Worm (Caenorhabditis elegans) whole organism, L3 larva: ENCODE measurements around the gene F23F1.2.

Experiments
- ZK546.5 ChIP-seq: sonication (generic microtip); optimal IDR thresholded peaks from 2 replicates; lab custom pipeline; 2017; ENCODE audit warnings: missing biosample characterization, missing genetic modification characterization
- ama-1 ChIP-seq: fragments of 150-350 bp; optimal IDR thresholded peaks from 2 replicates; lab custom pipeline; 2018
- elt-2 ChIP-seq: sonication (generic microtip); optimal IDR thresholded peaks from 2 replicates; lab custom pipeline; 2016; ENCODE audit warnings: missing genetic modification reagents, mild to moderate bottlenecking, missing genetic modification characterization, missing compliant biosample characterization
- eor-1 ChIP-seq, 2 experiments: fragments of 150-350 bp; optimal IDR thresholded peaks; 2 replicates each; lab custom pipeline; 2014 to 2018; ENCODE audit warnings: missing biosample characterization in 2 of 2, missing genetic modification characterization in 2 of 2
- fos-1 ChIP-seq: fragments of 150-350 bp; optimal IDR thresholded peaks from 2 replicates; lab custom pipeline; 2014; ENCODE audit warnings: missing biosample characterization, missing genetic modification characterization
- lin-15B ChIP-seq: fragments of 150-350 bp; optimal IDR thresholded peaks from 2 replicates; lab custom pipeline; 2014; ENCODE audit warnings: missing biosample characterization, missing genetic modification characterization
- nhr-11 ChIP-seq: fragments of 150-350 bp; optimal IDR thresholded peaks from 2 replicates; lab custom pipeline; 2014; ENCODE audit warnings: missing biosample characterization, missing genetic modification characterization
- nhr-237 ChIP-seq: fragments of 150-350 bp; optimal IDR thresholded peaks from 2 replicates; lab custom pipeline; 2014; ENCODE audit warnings: missing biosample characterization, missing genetic modification characterization
- nhr-67 ChIP-seq: fragments of 150-350 bp; optimal IDR thresholded peaks from 2 replicates; lab custom pipeline; 2014; ENCODE audit warnings: missing biosample characterization, missing genetic modification characterization
- nhr-77 ChIP-seq: fragments of 150-350 bp; optimal IDR thresholded peaks from 2 replicates; lab custom pipeline; 2014; ENCODE audit warnings: missing biosample characterization, missing genetic modification characterization
- unc-62 ChIP-seq: fragments of 150-350 bp; sonication (generic microtip); optimal IDR thresholded peaks from 4 replicates; lab custom pipeline; 2014; ENCODE audit warnings: missing biosample characterization, missing genetic modification reagents, missing genetic modification characterization
- zag-1 ChIP-seq: fragments of 150-350 bp; optimal IDR thresholded peaks from 2 replicates; lab custom pipeline; 2014; ENCODE audit warnings: missing biosample characterization, missing genetic modification characterization

DNA sequence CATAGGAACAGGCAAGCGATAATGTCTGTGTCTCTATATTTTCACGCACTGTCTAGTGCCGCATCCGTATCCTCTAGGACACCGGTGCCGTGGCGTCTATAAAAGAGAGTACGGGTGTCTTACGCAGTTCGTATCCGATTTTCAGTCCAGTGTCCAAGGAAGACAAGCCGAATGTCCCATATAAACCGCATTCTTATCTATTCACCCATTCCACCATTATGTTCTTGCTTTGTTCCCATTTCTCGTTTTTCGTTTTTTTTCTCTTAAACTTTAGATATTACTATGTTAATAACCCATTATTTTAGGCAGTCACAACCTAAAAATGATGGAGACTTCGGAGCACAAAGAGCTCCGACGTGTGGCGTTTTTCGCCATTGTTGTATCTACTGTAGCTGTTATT, 11.0 kb upstream of the F23F1.2 start, which contains the start of gene sqt-2:
- TF ChIP-seq elt-2 (tag; lab: Kevin White, UChicago) (no peak), nhr-237 (tag; lab: Kevin White, UChicago) (no peak), nhr-67 (no peak), nhr-77 (tag; lab: Kevin White, UChicago) (no peak), ama-1 (lab: Kevin White, UChicago) (no peak), ZK546.5 (tag; lab: Kevin White, UChicago) (no peak), unc-62 (no peak), zag-1 (tag; lab: Kevin White, UChicago) (no peak), nhr-11 (tag; lab: Kevin White, UChicago) (no peak), lin-15B (tag; lab: Kevin White, UChicago) (no peak), eor-1 (tag; optimal IDR thresholded peaks at IDR 0.05; lab: Kevin White, UChicago) (no peak), fos-1 (tag; lab: Kevin White, UChicago) (no peak)
